Worm (Caenorhabditis elegans): Measurements from ENCODE around the gene K10H10.12.

Gene K10H10.12

ce11 chrII:14494464-14494863 is 11.7 kb downstream of the K10H10.12 start:
- TF ChIP-seq B0310.2 (tag; optimal IDR thresholded peaks at IDR 0.05) (no peak), ceh-36 (tag; optimal IDR thresholded peaks at IDR 0.05) (no peak), hmbx-1 (tag; optimal IDR thresholded peaks at IDR 0.05) (no peak), scrt-1 (GFP tag; IDR thresholded peaks at IDR 0.05) (no peak), hmg-4 (GFP tag; optimal IDR thresholded peaks at IDR 0.05) (no peak), ets-7 (tag; optimal IDR thresholded peaks at IDR 0.05) (no peak), pes-1 (GFP tag; IDR thresholded peaks at IDR 0.05) (no peak), tbx-11 (GFP tag; IDR thresholded peaks at IDR 0.05) (no peak), hnd-1 (tag; optimal IDR thresholded peaks at IDR 0.05) (no peak), ceh-13 (GFP tag; optimal IDR thresholded peaks at IDR 0.05) (no peak)

- TF ChIP-seq tra-4 (tag; optimal IDR thresholded peaks at IDR 0.05) (no peak), hmg-4 (GFP tag; optimal IDR thresholded peaks at IDR 0.05) (no peak), ama-1 (optimal IDR thresholded peaks at IDR 0.05) (no peak), hmbx-1 (tag; optimal IDR thresholded peaks at IDR 0.05) (no peak), ets-7 (tag; optimal IDR thresholded peaks at IDR 0.05) (no peak), tbx-37 (GFP tag; conservative IDR thresholded peaks at IDR 0.05) (no peak), flt-1 (GFP tag; IDR thresholded peaks at IDR 0.05) (no peak)
Observed at ce11 chrII:14494414-14494463, 11.9 kb downstream of the K10H10.12 start, which contains the start of gene cysl-2. Gene cysl-2 (minus strand): TSS chrII:14494451.

ce11 chrII:14494014-14494413 is 12.1 kb downstream of the K10H10.12 start:
- TF ChIP-seq F13C5.2 (tag; optimal IDR thresholded peaks at IDR 0.05): no peak
- TF ChIP-seq flt-1 (GFP tag; IDR thresholded peaks at IDR 0.05): no peak
- TF ChIP-seq hmg-4 (GFP tag; optimal IDR thresholded peaks at IDR 0.05): no peak
- no peak for TF ChIP-seq tbx-11 (GFP tag; IDR thresholded peaks at IDR 0.05)
- no peak for TF ChIP-seq pes-1 (GFP tag; IDR thresholded peaks at IDR 0.05)
- no peak for TF ChIP-seq scrt-1 (GFP tag; IDR thresholded peaks at IDR 0.05)
- no peak for TF ChIP-seq B0310.2 (tag; optimal IDR thresholded peaks at IDR 0.05)
- no peak for TF ChIP-seq tra-4 (tag; optimal IDR thresholded peaks at IDR 0.05)
- TF ChIP-seq ceh-13 (GFP tag; optimal IDR thresholded peaks at IDR 0.05): no peak
- TF ChIP-seq ama-1 (optimal IDR thresholded peaks at IDR 0.05): no peak
- TF ChIP-seq ceh-36 (tag; optimal IDR thresholded peaks at IDR 0.05): no peak
- TF ChIP-seq sea-1 (GFP tag; conservative IDR thresholded peaks at IDR 0.05): no peak

- TF ChIP-seq sea-1 (GFP tag; conservative IDR thresholded peaks at IDR 0.05) (no peak), ceh-13 (GFP tag; optimal IDR thresholded peaks at IDR 0.05) (no peak), ceh-36 (tag; optimal IDR thresholded peaks at IDR 0.05) (no peak), hmg-4 (GFP tag; optimal IDR thresholded peaks at IDR 0.05) (no peak), hmbx-1 (tag; optimal IDR thresholded peaks at IDR 0.05) (no peak), tbx-11 (GFP tag; IDR thresholded peaks at IDR 0.05) (no peak), ets-7 (tag; optimal IDR thresholded peaks at IDR 0.05) (no peak), tra-4 (tag; optimal IDR thresholded peaks at IDR 0.05) (no peak), pes-1 (GFP tag; IDR thresholded peaks at IDR 0.05) (no peak), ama-1 (optimal IDR thresholded peaks at IDR 0.05) (no peak), scrt-1 (GFP tag; IDR thresholded peaks at IDR 0.05) (no peak), B0310.2 (tag; optimal IDR thresholded peaks at IDR 0.05) (no peak), F13C5.2 (tag; optimal IDR thresholded peaks at IDR 0.05) (no peak), aly-1 (tag; optimal IDR thresholded peaks at IDR 0.05) (no peak), flt-1 (GFP tag; IDR thresholded peaks at IDR 0.05) (no peak), hnd-1 (tag; optimal IDR thresholded peaks at IDR 0.05) (no peak), tbx-37 (GFP tag; conservative IDR thresholded peaks at IDR 0.05) (no peak)
Observed at ce11 chrII:14492592-14493196, 13.5 kb downstream of the K10H10.12 start.

- no peak for TF ChIP-seq F13C5.2 (tag; optimal IDR thresholded peaks at IDR 0.05)
- TF ChIP-seq hmg-4 (GFP tag; optimal IDR thresholded peaks at IDR 0.05): no peak
- no peak for TF ChIP-seq ets-7 (tag; optimal IDR thresholded peaks at IDR 0.05)
- TF ChIP-seq ama-1 (optimal IDR thresholded peaks at IDR 0.05): no peak
- no peak for TF ChIP-seq flt-1 (GFP tag; IDR thresholded peaks at IDR 0.05)
- no peak for TF ChIP-seq B0310.2 (tag; optimal IDR thresholded peaks at IDR 0.05)
- TF ChIP-seq tra-4 (tag; optimal IDR thresholded peaks at IDR 0.05): no peak
- no peak for TF ChIP-seq ceh-36 (tag; optimal IDR thresholded peaks at IDR 0.05)
- no peak for TF ChIP-seq ceh-13 (GFP tag; optimal IDR thresholded peaks at IDR 0.05)
- TF ChIP-seq sea-1 (GFP tag; conservative IDR thresholded peaks at IDR 0.05): no peak
- no peak for TF ChIP-seq tbx-37 (GFP tag; conservative IDR thresholded peaks at IDR 0.05)
- no peak for TF ChIP-seq hnd-1 (tag; optimal IDR thresholded peaks at IDR 0.05)
- TF ChIP-seq tbx-11 (GFP tag; IDR thresholded peaks at IDR 0.05): no peak
- no peak for TF ChIP-seq hmbx-1 (tag; optimal IDR thresholded peaks at IDR 0.05)
- TF ChIP-seq scrt-1 (GFP tag; IDR thresholded peaks at IDR 0.05): no peak
Observed at ce11 chrII:14489407-14489806, 16.7 kb downstream of the K10H10.12 start, which contains the start of gene vnut-1. Gene vnut-1 (plus strand): TSS chrII:14489802.

ce11 chrII:14488661-14489060 is 17.5 kb downstream of the K10H10.12 start, which contains the start of gene usp-14:
Gene usp-14 (minus strand): TSS chrII:14488688.
- TF ChIP-seq F13C5.2 (tag; optimal IDR thresholded peaks at IDR 0.05) (no peak), ceh-13 (GFP tag; optimal IDR thresholded peaks at IDR 0.05) (no peak), ama-1 (optimal IDR thresholded peaks at IDR 0.05) (no peak), tbx-37 (GFP tag; conservative IDR thresholded peaks at IDR 0.05) (no peak), sea-1 (GFP tag; conservative IDR thresholded peaks at IDR 0.05) (no peak), pes-1 (GFP tag; IDR thresholded peaks at IDR 0.05) (no peak), hnd-1 (tag; optimal IDR thresholded peaks at IDR 0.05) (no peak), tbx-11 (GFP tag; IDR thresholded peaks at IDR 0.05) (no peak), flt-1 (GFP tag; IDR thresholded peaks at IDR 0.05) (no peak), B0310.2 (tag; optimal IDR thresholded peaks at IDR 0.05) (no peak), ceh-36 (tag; optimal IDR thresholded peaks at IDR 0.05) (no peak), ets-7 (tag; optimal IDR thresholded peaks at IDR 0.05) (no peak), aly-1 (tag; optimal IDR thresholded peaks at IDR 0.05) (no peak), scrt-1 (GFP tag; IDR thresholded peaks at IDR 0.05) (no peak), hmg-4 (GFP tag; optimal IDR thresholded peaks at IDR 0.05) (no peak), tra-4 (tag; optimal IDR thresholded peaks at IDR 0.05) (no peak), hmbx-1 (tag; optimal IDR thresholded peaks at IDR 0.05) (no peak)

- TF ChIP-seq B0310.2 (tag; optimal IDR thresholded peaks at IDR 0.05) (no peak), scrt-1 (GFP tag; IDR thresholded peaks at IDR 0.05) (no peak), hnd-1 (tag; optimal IDR thresholded peaks at IDR 0.05) (no peak), tbx-11 (GFP tag; IDR thresholded peaks at IDR 0.05) (no peak), F13C5.2 (tag; optimal IDR thresholded peaks at IDR 0.05) (no peak), ets-7 (tag; optimal IDR thresholded peaks at IDR 0.05) (no peak), flt-1 (GFP tag; IDR thresholded peaks at IDR 0.05) (no peak), tbx-37 (GFP tag; conservative IDR thresholded peaks at IDR 0.05) (no peak), pes-1 (GFP tag; IDR thresholded peaks at IDR 0.05) (no peak)
Observed at ce11 chrII:14483813-14484212, 22.3 kb downstream of the K10H10.12 start.

Data from whole organism, early embryonic.